Fruit fly (Drosophila melanogaster): ENCODE data around the gene Mfap1.

- TF ChIP-seq CTCF (optimal IDR thresholded peaks at IDR 0.05) (no peak), CG8478 (optimal IDR thresholded peaks at IDR 0.05) (no peak)
Observed at dm6 chr3L:1964599-1965143, 23.8 kb downstream of the Mfap1 start.

Data from S2 (cell line).